Worm (Caenorhabditis elegans) whole organism, midembryonic: ENCODE measurements around the gene str-160.

Experiments used
- T22C8.4 ChIP-seq: fragments of 200-800 bp; sonication (Bioruptor generic); IDR thresholded peaks from 2 replicates; pipeline ENCODE4 v1.3.6; 2022; ENCODE audit warnings: missing genetic modification characterization, missing compliant biosample characterization
- cog-1 ChIP-seq: sonication (generic microtip); optimal IDR thresholded peaks from 2 replicates; lab custom pipeline; 2016; ENCODE audit warnings: missing genetic modification characterization, missing compliant biosample characterization
- flt-1 ChIP-seq: fragments of 200-800 bp; sonication (Bioruptor generic); IDR thresholded peaks from 2 replicates; pipeline ENCODE4 v1.3.6; 2022; ENCODE audit warnings: missing genetic modification characterization, missing compliant biosample characterization
- klf-2 ChIP-seq: fragments of 200-800 bp; sonication (Bioruptor generic); conservative IDR thresholded peaks from 2 replicates; pipeline ENCODE4 v1.3.6; 2022; ENCODE audit warnings: missing genetic modification reagents, missing genetic modification characterization, missing compliant biosample characterization
- med-1 ChIP-seq: sonication (generic microtip); optimal IDR thresholded peaks from 2 replicates; lab custom pipeline; 2017; ENCODE audit warnings: missing genetic modification characterization, mild to moderate bottlenecking, missing compliant biosample characterization, antibody characterized with exemption, missing genetic modification reagents; ENCODE audit not compliant: insufficient read depth
- ref-1 ChIP-seq: fragments of 200-800 bp; sonication (Bioruptor generic); conservative IDR thresholded peaks from 2 replicates; pipeline ENCODE4 v1.3.6; 2022; ENCODE audit warnings: missing genetic modification reagents, missing genetic modification characterization, missing compliant biosample characterization
- tab-1 ChIP-seq: fragments of 200-800 bp; sonication (Bioruptor generic); IDR thresholded peaks from 2 replicates; pipeline ENCODE4 v1.3.6; 2022; ENCODE audit warnings: missing genetic modification characterization, missing compliant biosample characterization
- ztf-23 ChIP-seq: fragments of 200-800 bp; sonication (Bioruptor generic); IDR thresholded peaks from 2 replicates; pipeline ENCODE4 v1.3.6; 2022; ENCODE audit warnings: missing genetic modification reagents, missing genetic modification characterization, missing compliant biosample characterization
- ztf-29 ChIP-seq: fragments of 200-800 bp; sonication (Bioruptor generic); IDR thresholded peaks from 2 replicates; pipeline ENCODE4 v1.3.6; 2022; ENCODE audit warnings: missing genetic modification reagents, missing genetic modification characterization, missing compliant biosample characterization

The str-160 gene

ce11 chrV:1752496-1752895, 17.8 kb downstream of the str-160 start, which contains the start of gene ZK697.1:
ZK697.1 (plus strand) TSS chrV:1752796.
- TF ChIP-seq ztf-29 (GFP tag; lab: Robert Waterston, UW) (no peak), med-1 (GFP tag; lab: Kevin White, UChicago) (no peak), ztf-23 (no peak), cog-1 (tag; lab: Kevin White, UChicago) (no peak), ref-1 (GFP tag; lab: Robert Waterston, UW) (no peak), T22C8.4 (GFP tag; lab: Robert Waterston, UW) (no peak), klf-2 (no peak), flt-1 (GFP tag; lab: Robert Waterston, UW) (no peak), tab-1 (GFP tag; lab: Robert Waterston, UW) (no peak)

ce11 chrV:1755589-1755988, 20.9 kb downstream of the str-160 start, which contains the start of gene ZK697.14:
ZK697.14 (minus strand) TSS chrV:1755689.
- TF ChIP-seq klf-2 (no peak), T22C8.4 (GFP tag; lab: Robert Waterston, UW) (no peak), ref-1 (GFP tag; lab: Robert Waterston, UW) (no peak), tab-1 (GFP tag; lab: Robert Waterston, UW) (no peak), flt-1 (GFP tag; lab: Robert Waterston, UW) (no peak), ztf-23 (no peak), cog-1 (tag; lab: Kevin White, UChicago) (no peak), med-1 (GFP tag; lab: Kevin White, UChicago) (no peak), ztf-29 (GFP tag; lab: Robert Waterston, UW) (no peak)

- TF ChIP-seq ztf-23: no peak
- no peak for TF ChIP-seq flt-1 (GFP tag; lab: Robert Waterston, UW)
- no peak for TF ChIP-seq cog-1 (tag; lab: Kevin White, UChicago)
- TF ChIP-seq med-1 (GFP tag; lab: Kevin White, UChicago): no peak
- no peak for TF ChIP-seq tab-1 (GFP tag; lab: Robert Waterston, UW)
- no peak for TF ChIP-seq klf-2
- no peak for TF ChIP-seq ztf-29 (GFP tag; lab: Robert Waterston, UW)
- TF ChIP-seq ref-1 (GFP tag; lab: Robert Waterston, UW): no peak
- TF ChIP-seq T22C8.4 (GFP tag; lab: Robert Waterston, UW): no peak
Observed at ce11 chrV:1756099-1756498, 21.4 kb downstream of the str-160 start.

ce11 chrV:1756856-1757255, 22.2 kb downstream of the str-160 start, which contains the start of gene clec-204:
clec-204 (plus strand) TSS chrV:1757156.
- TF ChIP-seq tab-1 (GFP tag; lab: Robert Waterston, UW): no peak
- no peak for TF ChIP-seq klf-2
- no peak for TF ChIP-seq flt-1 (GFP tag; lab: Robert Waterston, UW)
- TF ChIP-seq cog-1 (tag; lab: Kevin White, UChicago): no peak
- no peak for TF ChIP-seq med-1 (GFP tag; lab: Kevin White, UChicago)
- TF ChIP-seq ztf-23: no peak
- TF ChIP-seq T22C8.4 (GFP tag; lab: Robert Waterston, UW): no peak
- no peak for TF ChIP-seq ztf-29 (GFP tag; lab: Robert Waterston, UW)
- no peak for TF ChIP-seq ref-1 (GFP tag; lab: Robert Waterston, UW)

- TF ChIP-seq klf-2 (no peak), ztf-29 (GFP tag; lab: Robert Waterston, UW) (no peak), flt-1 (GFP tag; lab: Robert Waterston, UW) (no peak), ref-1 (GFP tag; lab: Robert Waterston, UW) (no peak)
Observed at ce11 chrV:1760682-1761081, 26.0 kb downstream of the str-160 start, which contains the start of gene clec-205. clec-205 (plus strand) TSS chrV:1760893.

- TF ChIP-seq klf-2 (no peak), ref-1 (GFP tag; lab: Robert Waterston, UW) (no peak), med-1 (GFP tag; lab: Kevin White, UChicago) (no peak), cog-1 (tag; lab: Kevin White, UChicago) (no peak), ztf-23 (no peak), T22C8.4 (GFP tag; lab: Robert Waterston, UW) (no peak), tab-1 (GFP tag; lab: Robert Waterston, UW) (no peak), flt-1 (GFP tag; lab: Robert Waterston, UW) (no peak), ztf-29 (GFP tag; lab: Robert Waterston, UW) (no peak)
Observed at ce11 chrV:1767427-1767826, 32.8 kb downstream of the str-160 start.

ce11 chrV:1771727-1772126, 37.1 kb downstream of the str-160 start, which contains the start of gene dhs-13:
dhs-13 (minus strand) TSS chrV:1771734.
- TF ChIP-seq cog-1 (tag; lab: Kevin White, UChicago) (no peak), klf-2 (no peak), ref-1 (GFP tag; lab: Robert Waterston, UW) (no peak), ztf-29 (GFP tag; lab: Robert Waterston, UW) (no peak), ztf-23 (no peak), med-1 (GFP tag; lab: Kevin White, UChicago) (no peak), tab-1 (GFP tag; lab: Robert Waterston, UW) (no peak), T22C8.4 (GFP tag; lab: Robert Waterston, UW) (no peak), flt-1 (GFP tag; lab: Robert Waterston, UW) (no peak)

- TF ChIP-seq cog-1 (tag; lab: Kevin White, UChicago) (no peak), T22C8.4 (GFP tag; lab: Robert Waterston, UW) (no peak), flt-1 (GFP tag; lab: Robert Waterston, UW) (no peak), klf-2 (no peak), ztf-29 (GFP tag; lab: Robert Waterston, UW) (no peak), tab-1 (GFP tag; lab: Robert Waterston, UW) (no peak), med-1 (GFP tag; lab: Kevin White, UChicago) (no peak), ref-1 (GFP tag; lab: Robert Waterston, UW) (no peak), ztf-23 (no peak)
Observed at ce11 chrV:1773120-1773519, 38.5 kb downstream of the str-160 start.

- no peak for TF ChIP-seq med-1 (GFP tag; lab: Kevin White, UChicago)
- TF ChIP-seq T22C8.4 (GFP tag; lab: Robert Waterston, UW): no peak
Observed at ce11 chrV:1774874-1775589, 40.4 kb downstream of the str-160 start, which contains the start of gene F36H9.7. F36H9.7 (minus strand) TSS chrV:1774924.
